Fruit fly (Drosophila melanogaster) Kc167 (cell line): ENCODE results near the gene CG43078.

Source experiments
- Myc ChIP-seq: fragments of >200 bp; optimal IDR thresholded peaks from 2 replicates; lab custom pipeline; 2017; ENCODE audit warnings: missing external identifiers
- Sin3A ChIP-seq: fragments of >200 bp; optimal IDR thresholded peaks from 2 replicates; lab custom pipeline; 2018; ENCODE audit warnings: missing external identifiers
- h ChIP-seq: fragments of >200 bp; optimal IDR thresholded peaks from 3 replicates; lab custom pipeline; 2018; ENCODE audit warnings: missing external identifiers
- psq ChIP-seq: fragments of >200 bp; optimal IDR thresholded peaks from 2 replicates; lab custom pipeline; 2017; ENCODE audit warnings: missing external identifiers
- ttk ChIP-seq: sonication (Bioruptor generic); optimal IDR thresholded peaks from 2 replicates; lab custom pipeline; 2017; ENCODE audit warnings: missing external identifiers

- TF ChIP-seq psq (lab: Kevin White, UChicago) (no peak), Sin3A (lab: Kevin White, UChicago) (no peak), ttk (lab: Kevin White, UChicago) (no peak), h (lab: Kevin White, UChicago) (no peak), Myc (lab: Kevin White, UChicago) (no peak)
Measured at dm6 chr3L:8640139-8640538, 63.5 kb downstream of the CG43078 start, which contains the start of gene Cpr66D.
